Worm (Caenorhabditis elegans): ENCODE measurements around the gene C25D7.10.
"Not testable (repeated sequence)": the region's sequence is repeated elsewhere in the genome, so short reads cannot be mapped to it uniquely, and the experiment has no call there.

Gene C25D7.10

DNA sequence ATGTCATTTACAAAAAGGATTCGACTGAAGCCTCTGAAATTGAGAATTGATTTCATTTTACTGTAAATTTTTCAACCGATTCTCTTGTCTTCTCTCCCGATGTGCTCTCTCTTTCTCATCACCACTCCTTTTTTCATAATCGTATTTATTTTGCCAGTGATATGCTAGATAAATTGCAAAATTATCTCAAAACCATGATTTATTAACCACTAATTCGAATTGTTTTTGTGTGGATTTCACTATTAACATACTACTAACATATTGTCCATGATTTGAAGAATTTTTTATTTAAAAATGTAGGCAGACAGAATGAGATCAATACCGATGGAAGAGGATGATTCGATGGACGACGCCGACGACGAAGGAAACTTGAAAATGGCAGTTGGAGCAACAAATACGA lies at the start of gene C25D7.10:
Gene C25D7.10, plus strand, starts transcription at position 301 of the 400 bp plus-strand sequence.
- TF ChIP-seq scrt-1 (GFP tag; IDR thresholded peaks at IDR 0.05) = no peak
- no peak for TF ChIP-seq ets-7 (tag; optimal IDR thresholded peaks at IDR 0.05)
- TF ChIP-seq hmbx-1 (tag; optimal IDR thresholded peaks at IDR 0.05) = no peak
- TF ChIP-seq tra-4 (tag; optimal IDR thresholded peaks at IDR 0.05) = no peak
- no peak for TF ChIP-seq B0310.2 (tag; optimal IDR thresholded peaks at IDR 0.05)
- no peak for TF ChIP-seq tbx-37 (GFP tag; conservative IDR thresholded peaks at IDR 0.05)
- no peak for TF ChIP-seq F13C5.2 (tag; optimal IDR thresholded peaks at IDR 0.05)

DNA sequence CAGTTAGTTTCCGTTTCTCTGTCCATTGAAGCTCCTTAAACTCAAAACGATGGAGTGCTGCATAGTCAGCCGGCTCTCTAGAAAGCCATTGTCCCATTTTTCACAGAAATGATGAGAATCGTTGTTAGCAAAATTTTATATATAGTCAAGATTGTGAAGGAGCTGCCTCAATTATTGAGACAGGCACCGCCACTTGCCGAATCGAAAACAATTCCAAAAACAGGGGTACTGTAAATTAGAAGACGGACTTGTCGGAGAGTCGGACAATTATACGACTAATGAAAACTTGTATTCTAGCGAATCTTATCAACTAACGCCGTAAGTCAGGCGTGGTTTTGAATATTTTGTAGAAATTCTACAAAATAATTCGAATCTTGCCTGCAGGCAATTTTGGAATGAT lies 47.0 kb upstream of the C25D7.10 start, which contains the start of gene F14H8.2:
Gene F14H8.2, minus strand, starts transcription at position 101 of the 400 bp plus-strand sequence.
- TF ChIP-seq B0310.2 (tag; optimal IDR thresholded peaks at IDR 0.05) (no peak), hmg-4 (GFP tag; optimal IDR thresholded peaks at IDR 0.05) (no peak)

DNA sequence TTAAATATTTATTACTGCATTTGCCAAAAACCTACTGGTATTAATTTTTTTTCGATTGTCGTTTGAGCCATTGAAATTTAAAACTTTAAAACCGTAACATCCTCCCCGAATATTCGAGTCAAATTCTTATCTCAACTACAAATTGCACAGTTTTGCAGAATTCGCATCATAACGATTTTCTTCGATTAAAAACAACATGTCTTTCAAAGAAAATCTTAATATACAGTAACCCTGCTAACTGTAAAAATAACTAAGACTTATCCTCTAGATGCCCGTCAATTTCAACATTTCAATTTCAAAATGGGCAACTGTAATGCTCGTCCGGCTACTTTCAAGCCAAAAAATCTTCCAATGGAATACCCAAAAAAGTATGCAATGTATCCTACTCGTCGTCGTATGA lies 46.5 kb upstream of the C25D7.10 start, which contains the start of gene F14H8.5:
Gene F14H8.5, plus strand, starts transcription at position 301 of the 400 bp plus-strand sequence.
- TF ChIP-seq sea-1 (GFP tag; conservative IDR thresholded peaks at IDR 0.05) (no peak), hmg-4 (GFP tag; optimal IDR thresholded peaks at IDR 0.05) (no peak), hnd-1 (tag; optimal IDR thresholded peaks at IDR 0.05) (no peak), scrt-1 (GFP tag; IDR thresholded peaks at IDR 0.05) (no peak), hmbx-1 (tag; optimal IDR thresholded peaks at IDR 0.05) (no peak), tra-4 (tag; optimal IDR thresholded peaks at IDR 0.05) (no peak), tbx-37 (GFP tag; conservative IDR thresholded peaks at IDR 0.05) (no peak), flt-1 (GFP tag; IDR thresholded peaks at IDR 0.05) (no peak), ets-7 (tag; optimal IDR thresholded peaks at IDR 0.05) (no peak), ama-1 (optimal IDR thresholded peaks at IDR 0.05) (no peak)

DNA sequence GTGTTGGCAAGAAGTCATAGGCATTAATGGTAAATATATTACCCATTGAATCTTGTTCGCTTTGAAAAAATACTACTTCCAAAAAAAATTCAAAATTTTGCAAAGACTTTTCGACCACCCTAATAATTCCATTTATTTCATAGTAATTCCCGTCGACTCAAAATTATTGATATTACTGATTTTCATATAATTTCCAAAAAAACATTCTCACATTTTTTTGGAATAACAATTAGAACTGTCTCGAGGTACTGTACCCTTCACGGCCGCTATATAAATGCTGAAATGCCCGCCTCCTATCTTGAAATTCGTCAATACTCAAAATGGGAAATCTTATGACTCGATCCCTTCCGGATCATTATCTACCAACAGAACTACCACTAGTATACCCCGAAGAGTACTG lies 43.7 kb upstream of the C25D7.10 start, which contains the start of gene F14H8.4:
Gene F14H8.4, plus strand, starts transcription at position 301 of the 400 bp plus-strand sequence.
- TF ChIP-seq tbx-37 (GFP tag; conservative IDR thresholded peaks at IDR 0.05) (no peak), tra-4 (tag; optimal IDR thresholded peaks at IDR 0.05) (no peak), hnd-1 (tag; optimal IDR thresholded peaks at IDR 0.05) (no peak), ets-7 (tag; optimal IDR thresholded peaks at IDR 0.05) (no peak), sea-1 (GFP tag; conservative IDR thresholded peaks at IDR 0.05) (no peak), aly-1 (tag; optimal IDR thresholded peaks at IDR 0.05) (no peak), ama-1 (optimal IDR thresholded peaks at IDR 0.05) (no peak), tbx-11 (GFP tag; IDR thresholded peaks at IDR 0.05) (no peak), B0310.2 (tag; optimal IDR thresholded peaks at IDR 0.05) (no peak), pes-1 (GFP tag; IDR thresholded peaks at IDR 0.05) (no peak), scrt-1 (GFP tag; IDR thresholded peaks at IDR 0.05) (no peak), F13C5.2 (tag; optimal IDR thresholded peaks at IDR 0.05) (no peak), ceh-36 (tag; optimal IDR thresholded peaks at IDR 0.05) (no peak)

DNA sequence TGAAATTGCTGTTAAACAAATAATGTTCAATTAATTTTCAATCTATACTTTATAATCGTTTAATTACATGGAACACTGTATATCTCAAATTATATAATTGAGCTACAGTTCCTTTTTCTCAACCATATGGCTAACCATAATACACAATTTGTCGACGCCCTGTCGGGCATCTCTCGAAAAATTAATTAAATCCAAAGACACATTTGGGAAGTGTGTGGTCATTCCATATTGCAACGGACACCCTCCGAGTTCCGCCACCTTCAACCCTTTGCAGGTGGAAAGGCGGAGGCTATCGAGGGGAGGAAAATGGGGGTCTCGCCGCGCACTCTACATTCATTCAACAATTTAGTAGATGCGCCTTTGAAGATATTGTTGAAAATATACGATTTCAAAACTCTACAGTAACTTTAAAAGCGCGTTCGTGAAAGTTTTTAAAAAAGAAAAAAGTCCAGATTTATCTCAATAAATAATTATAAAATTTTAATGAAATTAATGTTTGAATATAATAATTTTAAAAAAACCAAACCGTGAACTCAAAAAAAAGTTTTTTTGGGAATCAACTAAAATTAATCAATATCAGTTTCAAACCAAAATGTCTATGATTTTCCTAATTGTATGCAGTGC lies 38.3 kb upstream of the C25D7.10 start, which contains the start of gene F14H8.8:
Gene F14H8.8, plus strand, starts transcription at position 574 of the 624 bp plus-strand sequence.
- TF ChIP-seq ceh-36 (tag; optimal IDR thresholded peaks at IDR 0.05) (peak; percentile 2), ets-7 (tag; optimal IDR thresholded peaks at IDR 0.05) (no peak), hmg-4 (GFP tag; optimal IDR thresholded peaks at IDR 0.05) (peak; percentile 12), hmbx-1 (tag; optimal IDR thresholded peaks at IDR 0.05) (no peak), ceh-13 (GFP tag; optimal IDR thresholded peaks at IDR 0.05) (no peak), F13C5.2 (tag; optimal IDR thresholded peaks at IDR 0.05) (no peak), flt-1 (GFP tag; IDR thresholded peaks at IDR 0.05) (no peak), tra-4 (tag; optimal IDR thresholded peaks at IDR 0.05) (no peak), sea-1 (GFP tag; conservative IDR thresholded peaks at IDR 0.05) (no peak)

DNA sequence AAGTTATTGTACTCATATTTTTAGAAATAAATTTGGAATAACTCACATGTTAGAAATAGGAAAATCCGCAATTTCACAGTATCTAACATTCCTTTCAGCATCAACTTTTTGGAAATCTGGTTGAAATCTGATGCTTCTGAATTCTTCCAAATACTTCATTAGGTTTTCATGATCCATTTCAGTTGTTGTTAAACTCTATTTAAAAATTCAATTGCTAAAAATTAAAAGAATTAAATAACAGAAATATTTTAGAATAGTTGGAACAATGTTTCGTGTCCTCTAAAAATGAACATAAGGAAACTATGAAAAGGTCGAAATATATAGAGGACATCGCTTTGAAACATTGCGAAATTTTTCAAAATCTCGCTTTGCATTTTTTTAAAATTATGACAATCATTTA lies 35.9 kb upstream of the C25D7.10 start, which contains the start of gene cng-1:
Gene cng-1, minus strand, starts transcription at position 101 of the 400 bp plus-strand sequence.
- TF ChIP-seq pes-1 (GFP tag; IDR thresholded peaks at IDR 0.05); aly-1 (tag; optimal IDR thresholded peaks at IDR 0.05); flt-1 (GFP tag; IDR thresholded peaks at IDR 0.05): not testable (repeated sequence)

DNA sequence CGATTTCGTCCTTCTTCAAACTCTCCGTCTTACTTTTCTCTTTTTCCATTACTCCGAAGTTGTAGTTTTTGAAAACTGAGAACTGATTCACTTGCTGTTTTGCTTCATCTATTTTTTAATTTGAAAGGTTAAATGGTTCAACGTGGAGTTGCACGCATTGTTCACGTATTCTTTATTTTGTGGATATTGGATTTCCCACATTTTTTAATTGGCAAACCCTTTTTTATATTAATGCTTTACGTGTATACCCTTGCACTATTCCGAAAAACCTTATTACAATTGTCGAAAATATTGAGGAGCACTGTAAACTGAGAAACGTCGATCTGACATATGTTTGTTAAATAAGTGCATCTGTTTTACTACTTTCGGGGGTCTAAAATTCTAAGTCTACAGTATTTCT lies 30.5 kb upstream of the C25D7.10 start, which contains the start of gene melo-3:
Gene melo-3, minus strand, starts transcription at position 101 of the 400 bp plus-strand sequence.
- TF ChIP-seq scrt-1 (GFP tag; IDR thresholded peaks at IDR 0.05); hnd-1 (tag; optimal IDR thresholded peaks at IDR 0.05); pes-1 (GFP tag; IDR thresholded peaks at IDR 0.05): not testable (repeated sequence)

DNA sequence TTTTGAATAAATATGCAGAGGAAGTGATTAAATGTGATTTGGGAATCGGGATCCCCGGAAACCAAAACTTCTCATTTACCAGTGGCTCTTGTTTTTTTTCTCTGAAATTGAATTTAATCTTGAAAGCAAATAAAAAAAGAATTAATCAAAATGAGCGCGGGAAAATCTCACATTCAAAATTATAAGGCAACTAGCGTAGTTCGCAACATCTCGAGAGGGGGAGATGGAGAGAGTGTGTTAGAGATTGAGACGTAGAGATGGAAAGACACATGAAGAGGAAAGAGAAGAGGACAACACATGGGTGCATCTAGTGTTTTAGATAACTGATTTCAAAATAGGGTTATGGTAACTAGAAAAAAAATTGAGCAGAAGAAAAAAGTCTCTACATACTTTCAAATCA lies 19.2 kb upstream of the C25D7.10 start, which contains the start of gene sdc-3:
Gene sdc-3, minus strand, starts transcription at position 101 of the 400 bp plus-strand sequence.
- no peak for TF ChIP-seq hmbx-1 (tag; optimal IDR thresholded peaks at IDR 0.05)
- no peak for TF ChIP-seq pes-1 (GFP tag; IDR thresholded peaks at IDR 0.05)
- no peak for TF ChIP-seq ama-1 (optimal IDR thresholded peaks at IDR 0.05)
- TF ChIP-seq B0310.2 (tag; optimal IDR thresholded peaks at IDR 0.05) = no peak
- TF ChIP-seq tbx-37 (GFP tag; conservative IDR thresholded peaks at IDR 0.05) = no peak
- no peak for TF ChIP-seq tbx-11 (GFP tag; IDR thresholded peaks at IDR 0.05)
- no peak for TF ChIP-seq ceh-13 (GFP tag; optimal IDR thresholded peaks at IDR 0.05)
- TF ChIP-seq ets-7 (tag; optimal IDR thresholded peaks at IDR 0.05) = no peak
- no peak for TF ChIP-seq flt-1 (GFP tag; IDR thresholded peaks at IDR 0.05)
- TF ChIP-seq hnd-1 (tag; optimal IDR thresholded peaks at IDR 0.05) = no peak
- no peak for TF ChIP-seq ceh-36 (tag; optimal IDR thresholded peaks at IDR 0.05)
- TF ChIP-seq aly-1 (tag; optimal IDR thresholded peaks at IDR 0.05) = no peak
- no peak for TF ChIP-seq hmg-4 (GFP tag; optimal IDR thresholded peaks at IDR 0.05)
- TF ChIP-seq scrt-1 (GFP tag; IDR thresholded peaks at IDR 0.05) = no peak
- no peak for TF ChIP-seq tra-4 (tag; optimal IDR thresholded peaks at IDR 0.05)
- TF ChIP-seq F13C5.2 (tag; optimal IDR thresholded peaks at IDR 0.05) = no peak
- TF ChIP-seq sea-1 (GFP tag; conservative IDR thresholded peaks at IDR 0.05) = no peak

All from whole organism, early embryonic.